Worm (Caenorhabditis elegans): ENCODE measurements around the gene K08E4.7.

ce11 chrIV:12096479-12096878 lies 20.9 kb downstream of the K08E4.7 start, which contains the start of gene mon-2:
- TF ChIP-seq ztf-11 (tag; optimal IDR thresholded peaks at IDR 0.05) (no peak), elt-3 (tag; optimal IDR thresholded peaks at IDR 0.05) (no peak), snpc-4 (tag; optimal IDR thresholded peaks at IDR 0.05) (no peak), lin-13 (tag; optimal IDR thresholded peaks at IDR 0.05) (no peak), pha-4 (tag; optimal IDR thresholded peaks at IDR 0.05) (no peak), nhr-12 (tag; optimal IDR thresholded peaks at IDR 0.05) (no peak), nhr-28 (tag; optimal IDR thresholded peaks at IDR 0.05) (no peak), nhr-76 (tag; optimal IDR thresholded peaks at IDR 0.05) (no peak), elt-1 (tag; optimal IDR thresholded peaks at IDR 0.05; ENCODE audit: borderline replicate concordance, insufficient read depth) (no peak), unc-62 (GFP tag; optimal IDR thresholded peaks at IDR 0.05) (no peak), mls-2 (tag; optimal IDR thresholded peaks at IDR 0.05) (no peak), ces-1 (GFP tag; optimal IDR thresholded peaks at IDR 0.05) (no peak), M03D4.4 (tag; optimal IDR thresholded peaks at IDR 0.05) (no peak)
